Worm (Caenorhabditis elegans) whole organism, L2 larva: ENCODE data around the gene grl-25.

Source experiments
- C34F6.9 ChIP-seq: fragments of 150-350 bp; optimal IDR thresholded peaks from 2 replicates; lab custom pipeline; 2014; ENCODE audit warnings: missing biosample characterization, missing genetic modification characterization
- F13H6.1 ChIP-seq: sonication (generic microtip); optimal IDR thresholded peaks from 2 replicates; lab custom pipeline; 2016; ENCODE audit warnings: missing genetic modification characterization, missing compliant biosample characterization
- Y55F3AM.14 ChIP-seq: fragments of 200-800 bp; sonication (Bioruptor generic); optimal IDR thresholded peaks from 2 replicates; lab custom pipeline; 2018; ENCODE audit warnings: mild to moderate bottlenecking, missing genetic modification characterization, missing compliant biosample characterization
- aly-2 ChIP-seq: fragments of 150-350 bp; optimal IDR thresholded peaks from 2 replicates; lab custom pipeline; 2014; ENCODE audit warnings: missing biosample characterization, missing genetic modification characterization
- ceh-16 ChIP-seq: fragments of 150-350 bp; optimal IDR thresholded peaks from 2 replicates; lab custom pipeline; 2014; ENCODE audit warnings: missing biosample characterization, missing genetic modification characterization
- crh-2 ChIP-seq: sonication (generic microtip); optimal IDR thresholded peaks from 2 replicates; lab custom pipeline; 2017; ENCODE audit warnings: missing biosample characterization, missing genetic modification characterization
- dmd-4 ChIP-seq: sonication (generic microtip); optimal IDR thresholded peaks from 2 replicates; lab custom pipeline; 2017; ENCODE audit warnings: missing biosample characterization, missing genetic modification characterization
- egl-27 ChIP-seq: sonication (generic microtip); optimal IDR thresholded peaks from 3 replicates; lab custom pipeline; 2017; ENCODE audit warnings: missing biosample characterization, missing genetic modification reagents, missing genetic modification characterization
- fos-1 ChIP-seq: fragments of 150-350 bp; optimal IDR thresholded peaks from 2 replicates; lab custom pipeline; 2014; ENCODE audit warnings: missing biosample characterization, missing genetic modification characterization
- gmeb-1 ChIP-seq: fragments of 150-350 bp; optimal IDR thresholded peaks from 2 replicates; lab custom pipeline; 2014; ENCODE audit warnings: missing biosample characterization, missing genetic modification characterization
- lin-11 ChIP-seq: fragments of 150-350 bp; sonication (generic microtip); optimal IDR thresholded peaks from 2 replicates; lab custom pipeline; 2014; ENCODE audit warnings: missing biosample characterization, missing genetic modification characterization, inconsistent platforms, mixed read lengths
- lin-13 ChIP-seq: fragments of 150-350 bp; optimal IDR thresholded peaks from 2 replicates; lab custom pipeline; 2014; ENCODE audit warnings: missing biosample characterization, missing genetic modification reagents, missing genetic modification characterization
- lin-39 ChIP-seq: fragments of 150-350 bp; optimal IDR thresholded peaks from 2 replicates; lab custom pipeline; 2014; ENCODE audit warnings: missing biosample characterization, missing genetic modification reagents, missing genetic modification characterization
- lsy-2 ChIP-seq, 2 experiments: fragments of 150-350 bp in 1 of 2; sonication (generic microtip) in 1 of 2; optimal IDR thresholded peaks; 2 replicates each; lab custom pipeline; 2014 to 2017; ENCODE audit warnings: missing biosample characterization in 2 of 2, missing genetic modification characterization in 2 of 2
- mdl-1 ChIP-seq, 2 experiments: fragments of 150-350 bp in 1 of 2; sonication (generic microtip) in 1 of 2; optimal IDR thresholded peaks; 2 replicates each; lab custom pipeline; 2017; ENCODE audit warnings: missing biosample characterization in 2 of 2, missing genetic modification characterization in 2 of 2
- nhr-10 ChIP-seq: sonication (generic microtip); optimal IDR thresholded peaks from 2 replicates; lab custom pipeline; 2017; ENCODE audit warnings: missing biosample characterization, missing genetic modification characterization
- nhr-11 ChIP-seq: fragments of 150-350 bp; optimal IDR thresholded peaks from 2 replicates; lab custom pipeline; 2014; ENCODE audit warnings: missing biosample characterization, missing genetic modification characterization
- nhr-129 ChIP-seq: fragments of 150-350 bp; optimal IDR thresholded peaks from 2 replicates; lab custom pipeline; 2014; ENCODE audit warnings: missing biosample characterization, missing genetic modification characterization
- nhr-21 ChIP-seq: fragments of 150-350 bp; optimal IDR thresholded peaks from 2 replicates; lab custom pipeline; 2014; ENCODE audit warnings: missing biosample characterization, missing genetic modification characterization
- nhr-237 ChIP-seq: fragments of 150-350 bp; optimal IDR thresholded peaks from 2 replicates; lab custom pipeline; 2014; ENCODE audit warnings: missing biosample characterization, missing genetic modification characterization
- nhr-25 ChIP-seq: fragments of 150-350 bp; sonication (generic microtip); optimal IDR thresholded peaks from 3 replicates; lab custom pipeline; 2014; ENCODE audit warnings: missing biosample characterization, missing genetic modification characterization
- nhr-77 ChIP-seq: fragments of 150-350 bp; optimal IDR thresholded peaks from 2 replicates; lab custom pipeline; 2014; ENCODE audit warnings: missing biosample characterization, missing genetic modification characterization
- peb-1 ChIP-seq: fragments of 150-350 bp; optimal IDR thresholded peaks from 2 replicates; lab custom pipeline; 2014; ENCODE audit warnings: missing biosample characterization, missing genetic modification characterization
- sem-4 ChIP-seq: fragments of 150-350 bp; optimal IDR thresholded peaks from 2 replicates; lab custom pipeline; 2014; ENCODE audit warnings: missing biosample characterization, missing genetic modification reagents, missing genetic modification characterization
- sma-3 ChIP-seq: sonication (generic microtip); optimal IDR thresholded peaks from 2 replicates; lab custom pipeline; 2016; ENCODE audit warnings: missing genetic modification reagents, missing genetic modification characterization, missing compliant biosample characterization
- sma-9 ChIP-seq, 2 experiments: fragments of 150-350 bp in 1 of 2; sonication (generic microtip) in 1 of 2; optimal IDR thresholded peaks; 2 replicates each; lab custom pipeline; 2014 to 2016; ENCODE audit warnings: missing genetic modification characterization in 2 of 2, mild to moderate bottlenecking in 1 of 2, missing biosample characterization in 1 of 2, missing compliant biosample characterization in 1 of 2, missing genetic modification reagents in 1 of 2, moderate library complexity in 1 of 2
- snpc-4 ChIP-seq: fragments of 150-350 bp; optimal IDR thresholded peaks from 2 replicates; lab custom pipeline; 2014; ENCODE audit warnings: missing biosample characterization, missing genetic modification characterization
- unc-39 ChIP-seq: fragments of 150-350 bp; optimal IDR thresholded peaks from 2 replicates; lab custom pipeline; 2014; ENCODE audit warnings: missing biosample characterization, missing genetic modification characterization
- unc-55 ChIP-seq: fragments of 150-350 bp; sonication (generic microtip); optimal IDR thresholded peaks from 3 replicates; lab custom pipeline; 2014; ENCODE audit warnings: missing biosample characterization, missing genetic modification reagents, missing genetic modification characterization
- zag-1 ChIP-seq: fragments of 150-350 bp; optimal IDR thresholded peaks from 2 replicates; lab custom pipeline; 2014; ENCODE audit warnings: missing biosample characterization, missing genetic modification characterization
- ztf-1 ChIP-seq: fragments of 200-800 bp; sonication (Bioruptor generic); conservative IDR thresholded peaks from 2 replicates; pipeline ENCODE4 v1.3.6; 2022; ENCODE audit warnings: missing genetic modification characterization, missing compliant biosample characterization
- ztf-11 ChIP-seq: sonication (generic microtip); optimal IDR thresholded peaks from 2 replicates; lab custom pipeline; 2017; ENCODE audit warnings: missing biosample characterization, missing genetic modification characterization
- ztf-4 ChIP-seq: fragments of 150-350 bp; optimal IDR thresholded peaks from 2 replicates; lab custom pipeline; 2014; ENCODE audit warnings: missing biosample characterization, missing genetic modification characterization

grl-25 gene

ce11 chrIII:8929723-8930122 lies 32.4 kb upstream of the grl-25 start, which contains the start of gene arrd-15:
Gene arrd-15, plus strand, starts transcription at chrIII:8930023.
- TF ChIP-seq dmd-4 (no peak), sem-4 (tag; lab: Kevin White, UChicago) (no peak), nhr-10 (tag; lab: Kevin White, UChicago) (no peak)

ce11 chrIII:8933696-8934095 lies 28.4 kb upstream of the grl-25 start:
- TF ChIP-seq lsy-2 (tag; optimal IDR thresholded peaks at IDR 0.05; lab: Kevin White, UChicago), result peak in 1 of 2 experiments; percentile 14
- no peak for TF ChIP-seq peb-1 (tag; lab: Kevin White, UChicago)
- peak; percentile 32 for TF ChIP-seq C34F6.9 (tag; lab: Kevin White, UChicago)

ce11 chrIII:8934378-8934777 lies 27.7 kb upstream of the grl-25 start:
- no peak for TF ChIP-seq dmd-4

ce11 chrIII:8937571-8937970 lies 24.5 kb upstream of the grl-25 start:
- no peak for TF ChIP-seq nhr-77 (tag; lab: Kevin White, UChicago)
- peak; percentile 85 for TF ChIP-seq nhr-129 (tag; lab: Kevin White, UChicago)
- peak; percentile 60 for TF ChIP-seq F13H6.1 (tag; lab: Kevin White, UChicago)
- peak; percentile 81 for TF ChIP-seq C34F6.9 (tag; lab: Kevin White, UChicago)
- TF ChIP-seq lin-13 (GFP tag; lab: Kevin White, UChicago), result peak; percentile 66
- TF ChIP-seq snpc-4, result no peak
- peak; percentile 88 for TF ChIP-seq fos-1 (tag; lab: Kevin White, UChicago)
- no peak for TF ChIP-seq lin-39 (tag; lab: Kevin White, UChicago)
- TF ChIP-seq Y55F3AM.14 (GFP tag; lab: Kevin White, UChicago), result peak; percentile 45
- TF ChIP-seq sma-3 (GFP tag; lab: Kevin White, UChicago), result peak; percentile 68
- TF ChIP-seq ztf-11 (tag; lab: Kevin White, UChicago), result no peak
- TF ChIP-seq lsy-2 (tag; optimal IDR thresholded peaks at IDR 0.05; lab: Kevin White, UChicago), result peak; percentile 63 to 70
- TF ChIP-seq mdl-1 (tag; optimal IDR thresholded peaks at IDR 0.05; lab: Kevin White, UChicago), result peak in 1 of 2 experiments; percentile 17
- no peak for TF ChIP-seq ceh-16 (tag; lab: Kevin White, UChicago)
- peak; percentile 80 for TF ChIP-seq gmeb-1
- TF ChIP-seq lin-11, result peak; percentile 79
- TF ChIP-seq sem-4 (tag; lab: Kevin White, UChicago), result peak; percentile 40
- peak; percentile 63 for TF ChIP-seq nhr-21
- TF ChIP-seq egl-27 (tag; lab: Kevin White, UChicago), result peak; percentile 29
- TF ChIP-seq crh-2, result peak; percentile 55
- peak; percentile 83 for TF ChIP-seq sma-9 (GFP tag; optimal IDR thresholded peaks at IDR 0.05; lab: Kevin White, UChicago)
- TF ChIP-seq sma-9 (tag; optimal IDR thresholded peaks at IDR 0.05; lab: Kevin White, UChicago), result no peak
- peak; percentile 25 for TF ChIP-seq zag-1
- TF ChIP-seq nhr-25 (tag; lab: Kevin White, UChicago), result no peak
- peak; percentile 57 for TF ChIP-seq unc-55 (GFP tag; lab: Kevin White, UChicago)
- no peak for TF ChIP-seq unc-39 (tag; lab: Kevin White, UChicago)

- TF ChIP-seq crh-2, result no peak
- no peak for TF ChIP-seq nhr-237
- no peak for TF ChIP-seq lsy-2 (tag; optimal IDR thresholded peaks at IDR 0.05; lab: Kevin White, UChicago)
- no peak for TF ChIP-seq snpc-4
- no peak for TF ChIP-seq egl-27 (tag; lab: Kevin White, UChicago)
- TF ChIP-seq ztf-11 (tag; lab: Kevin White, UChicago), result no peak
- TF ChIP-seq ztf-4 (tag; lab: Kevin White, UChicago), result no peak
- no peak for TF ChIP-seq ztf-1 (GFP tag; lab: Robert Waterston, UW)
- TF ChIP-seq aly-2 (tag; lab: Kevin White, UChicago), result no peak
- TF ChIP-seq sma-9 (GFP tag; optimal IDR thresholded peaks at IDR 0.05; lab: Kevin White, UChicago), result no peak
- no peak for TF ChIP-seq sma-9 (tag; optimal IDR thresholded peaks at IDR 0.05; lab: Kevin White, UChicago)
- no peak for TF ChIP-seq Y55F3AM.14 (GFP tag; lab: Kevin White, UChicago)
- TF ChIP-seq nhr-11 (tag; lab: Kevin White, UChicago), result no peak
- no peak for TF ChIP-seq nhr-129 (tag; lab: Kevin White, UChicago)
Observed at ce11 chrIII:8944357-8944756, 17.7 kb upstream of the grl-25 start, which contains the start of gene dhrr-1. Gene dhrr-1, plus strand, starts transcription at chrIII:8944657.
